Fruit fly (Drosophila melanogaster) whole organism, embryonic: Measurements from ENCODE around the gene Socs36E.

Experiments
- Aef1 ChIP-seq: fragments of 200-800 bp; sonication (Bioruptor generic); IDR thresholded peaks from 3 replicates; pipeline ENCODE4 v1.3.6; 2022; ENCODE audit warnings: missing biosample characterization, missing genetic modification characterization
- Antp ChIP-seq: fragments of 200-800 bp; sonication (Bioruptor generic); optimal IDR thresholded peaks from 3 replicates; lab custom pipeline; 2016; ENCODE audit warnings: missing biosample characterization, missing genetic modification characterization
- Atf3 ChIP-seq: fragments of 200-800 bp; sonication (Bioruptor generic); optimal IDR thresholded peaks from 3 replicates; lab custom pipeline; 2016; ENCODE audit warnings: missing biosample characterization, missing genetic modification characterization
- CG10267 ChIP-seq: fragments of 200-800 bp; sonication (Bioruptor generic); optimal IDR thresholded peaks from 2 replicates; lab custom pipeline; 2018; ENCODE audit warnings: missing biosample characterization, mild to moderate bottlenecking, missing genetic modification characterization, moderate library complexity
- CG11093 ChIP-seq: fragments of 200-800 bp; sonication (Bioruptor generic); IDR thresholded peaks from 3 replicates; pipeline ENCODE4 v1.3.6; 2022; ENCODE audit warnings: missing biosample characterization, missing genetic modification characterization
- CG11696 ChIP-seq: fragments of 200-800 bp; sonication (Bioruptor generic); IDR thresholded peaks from 2 replicates; pipeline ENCODE4 v1.3.6; 2022; ENCODE audit warnings: missing biosample characterization, missing genetic modification characterization
- CG12659 ChIP-seq: fragments of 200-800 bp; sonication (Bioruptor generic); optimal IDR thresholded peaks from 3 replicates; lab custom pipeline; 2017; ENCODE audit warnings: mild to moderate bottlenecking, missing biosample characterization, missing genetic modification reagents, missing genetic modification characterization
- CG13296 ChIP-seq: fragments of 200-800 bp; sonication (Bioruptor generic); optimal IDR thresholded peaks from 3 replicates; lab custom pipeline; 2018; ENCODE audit warnings: missing biosample characterization, mild to moderate bottlenecking, missing genetic modification characterization
- CG1603 ChIP-seq: fragments of 200-800 bp; sonication (Bioruptor generic); optimal IDR thresholded peaks from 2 replicates; lab custom pipeline; 2019; ENCODE audit warnings: missing biosample characterization, mild to moderate bottlenecking, missing genetic modification characterization, moderate library complexity
- CG2678 ChIP-seq: fragments of 200-800 bp; sonication (Bioruptor generic); optimal IDR thresholded peaks from 3 replicates; lab custom pipeline; 2019; ENCODE audit warnings: missing biosample characterization, mild to moderate bottlenecking, missing genetic modification characterization, moderate library complexity
- CG31365 ChIP-seq: fragments of 200-800 bp; sonication (Bioruptor generic); optimal IDR thresholded peaks from 2 replicates; lab custom pipeline; 2018; ENCODE audit warnings: missing biosample characterization, mild to moderate bottlenecking, missing genetic modification characterization
- CG31441 ChIP-seq: fragments of 200-800 bp; sonication (Bioruptor generic); IDR thresholded peaks from 2 replicates; pipeline ENCODE4 v1.3.6; 2022; ENCODE audit warnings: missing biosample characterization, missing genetic modification characterization
- CG33557 ChIP-seq: fragments of 200-800 bp; sonication (Bioruptor generic); optimal IDR thresholded peaks from 2 replicates; lab custom pipeline; 2019; ENCODE audit warnings: missing biosample characterization, mild to moderate bottlenecking, missing genetic modification characterization, moderate library complexity
- CG6254 ChIP-seq: fragments of 200-800 bp; sonication (Bioruptor generic); optimal IDR thresholded peaks from 3 replicates; lab custom pipeline; 2017; ENCODE audit warnings: mild to moderate bottlenecking, missing biosample characterization, missing genetic modification reagents, missing genetic modification characterization
- CG6689 ChIP-seq: fragments of 200-800 bp; sonication (Bioruptor generic); IDR thresholded peaks from 2 replicates; pipeline ENCODE4 v1.3.6; 2022; ENCODE audit warnings: missing biosample characterization, missing genetic modification characterization
- CG7372 ChIP-seq: fragments of 200-800 bp; sonication (Bioruptor generic); IDR thresholded peaks from 2 replicates; pipeline ENCODE4 v1.3.6; 2022; ENCODE audit warnings: missing biosample characterization, missing genetic modification characterization
- CG7839 ChIP-seq: fragments of 200-800 bp; sonication (Bioruptor generic); optimal IDR thresholded peaks from 3 replicates; lab custom pipeline; 2018; ENCODE audit warnings: missing biosample characterization, mild to moderate bottlenecking, missing genetic modification characterization, moderate library complexity
- D19A ChIP-seq: fragments of 200-800 bp; optimal IDR thresholded peaks from 3 replicates; lab custom pipeline; 2019; ENCODE audit warnings: missing biosample characterization, mild to moderate bottlenecking, missing genetic modification characterization, moderate library complexity
- Dip2 ChIP-seq: fragments of 200-800 bp; sonication (Bioruptor generic); IDR thresholded peaks from 2 replicates; pipeline ENCODE4 v1.3.6; 2022; ENCODE audit warnings: missing biosample characterization, missing genetic modification characterization
- Ets65A ChIP-seq: fragments of 200-800 bp; sonication (Bioruptor generic); peaks from one replicate; lab custom pipeline; 2016; ENCODE audit warnings: missing biosample characterization, missing genetic modification characterization
- HLHmδ ChIP-seq: fragments of 200-800 bp; sonication (Bioruptor generic); optimal IDR thresholded peaks from 2 replicates; lab custom pipeline; 2018; ENCODE audit warnings: missing biosample characterization, mild to moderate bottlenecking, missing genetic modification characterization, moderate library complexity
- Hmr ChIP-seq: fragments of 200-800 bp; sonication (Bioruptor generic); optimal IDR thresholded peaks from 3 replicates; lab custom pipeline; 2017; ENCODE audit warnings: mild to moderate bottlenecking, missing biosample characterization, missing genetic modification reagents, missing genetic modification characterization
- Hr51 ChIP-seq, 2 experiments: fragments of 200-800 bp; sonication (Bioruptor generic); optimal IDR thresholded peaks; 2 replicates in 1 of 2; 3 replicates in 1 of 2; lab custom pipeline; 2016 to 2018; ENCODE audit warnings: missing biosample characterization in 2 of 2, missing genetic modification characterization in 2 of 2, mild to moderate bottlenecking in 1 of 2, moderate library complexity in 1 of 2
- MTF-1 ChIP-seq: fragments of 200-800 bp; sonication (Bioruptor generic); optimal IDR thresholded peaks from 2 replicates; lab custom pipeline; 2018; ENCODE audit warnings: missing biosample characterization, mild to moderate bottlenecking, missing genetic modification characterization, borderline replicate concordance
- Nf-YC ChIP-seq: fragments of 200-800 bp; optimal IDR thresholded peaks from 3 replicates; lab custom pipeline; 2019; ENCODE audit warnings: missing biosample characterization, mild to moderate bottlenecking, missing genetic modification characterization, moderate library complexity
- Opbp ChIP-seq: fragments of 200-800 bp; sonication (Bioruptor generic); IDR thresholded peaks from 3 replicates; pipeline ENCODE4 v1.3.6; 2022; ENCODE audit warnings: missing biosample characterization, missing genetic modification characterization; ENCODE audit not compliant: partially characterized antibody
- Sox102F ChIP-seq: fragments of 200-800 bp; sonication (Bioruptor generic); optimal IDR thresholded peaks from 2 replicates; lab custom pipeline; 2018; ENCODE audit warnings: missing biosample characterization, mild to moderate bottlenecking, missing genetic modification characterization, moderate library complexity
- ato ChIP-seq: fragments of 200-800 bp; sonication (Bioruptor generic); IDR thresholded peaks from 2 replicates; pipeline ENCODE4 v1.3.6; 2022; ENCODE audit warnings: missing biosample characterization, missing genetic modification characterization; ENCODE audit not compliant: partially characterized antibody
- az2 ChIP-seq: fragments of 200-800 bp; sonication (Bioruptor generic); optimal IDR thresholded peaks from 3 replicates; lab custom pipeline; 2016; ENCODE audit warnings: missing biosample characterization, missing genetic modification characterization
- bsh ChIP-seq, 2 experiments: fragments of 200-800 bp; sonication (Bioruptor generic); optimal IDR thresholded peaks; 2 replicates each; lab custom pipeline; 2017 to 2018; ENCODE audit warnings: mild to moderate bottlenecking in 2 of 2, missing biosample characterization in 2 of 2, missing genetic modification characterization in 2 of 2, moderate library complexity in 1 of 2
- cas ChIP-seq: fragments of 200-800 bp; sonication (Bioruptor generic); IDR thresholded peaks from 2 replicates; pipeline ENCODE4 v1.3.6; 2022; ENCODE audit warnings: missing biosample characterization, missing genetic modification characterization
- cg ChIP-seq: fragments of 200-800 bp; sonication (Bioruptor generic); optimal IDR thresholded peaks from 3 replicates; lab custom pipeline; 2019; ENCODE audit warnings: missing biosample characterization, mild to moderate bottlenecking, missing genetic modification characterization, moderate library complexity
- chn ChIP-seq: fragments of 200-800 bp; sonication (Bioruptor generic); optimal IDR thresholded peaks from 2 replicates; lab custom pipeline; 2016; ENCODE audit warnings: missing biosample characterization, missing genetic modification characterization
- dmrt99B ChIP-seq: fragments of 200-800 bp; sonication (Bioruptor generic); optimal IDR thresholded peaks from 2 replicates; lab custom pipeline; 2018; ENCODE audit warnings: missing biosample characterization, mild to moderate bottlenecking, missing genetic modification characterization, moderate library complexity
- eyg ChIP-seq: fragments of 200-800 bp; sonication (Bioruptor generic); optimal IDR thresholded peaks from 3 replicates; lab custom pipeline; 2016; ENCODE audit warnings: missing biosample characterization, missing genetic modification characterization
- fd102C ChIP-seq: fragments of 200-800 bp; sonication (Bioruptor generic); optimal IDR thresholded peaks from 2 replicates; lab custom pipeline; 2018; ENCODE audit warnings: missing biosample characterization, mild to moderate bottlenecking, missing genetic modification characterization, moderate library complexity
- gfzf ChIP-seq: fragments of 200-800 bp; sonication (Bioruptor generic); optimal IDR thresholded peaks from 2 replicates; lab custom pipeline; 2016; ENCODE audit warnings: missing biosample characterization, mild to moderate bottlenecking, missing genetic modification characterization, moderate library complexity
- gsb-n ChIP-seq: fragments of 200-800 bp; sonication (Bioruptor generic); optimal IDR thresholded peaks from 3 replicates; lab custom pipeline; 2018; ENCODE audit warnings: missing biosample characterization, mild to moderate bottlenecking, missing genetic modification characterization
- lbe ChIP-seq: fragments of 200-800 bp; sonication (Bioruptor generic); optimal IDR thresholded peaks from 2 replicates; lab custom pipeline; 2016; ENCODE audit warnings: missing biosample characterization, mild to moderate bottlenecking, missing genetic modification characterization
- nom ChIP-seq: fragments of 200-800 bp; sonication (Bioruptor generic); optimal IDR thresholded peaks from 2 replicates; lab custom pipeline; 2017; ENCODE audit warnings: missing biosample characterization, missing genetic modification characterization, mild to moderate bottlenecking, moderate library complexity, missing genetic modification reagents
- oc ChIP-seq: fragments of 200-800 bp; sonication (Bioruptor generic); optimal IDR thresholded peaks from 2 replicates; lab custom pipeline; 2018; ENCODE audit warnings: missing biosample characterization, mild to moderate bottlenecking, missing genetic modification characterization, moderate library complexity
- sens ChIP-seq: fragments of 200-800 bp; sonication (Bioruptor generic); peaks from one replicate; lab custom pipeline; 2016; ENCODE audit warnings: missing biosample characterization, missing genetic modification characterization
- sens-2 ChIP-seq: fragments of 200-800 bp; sonication (Bioruptor generic); IDR thresholded peaks from 2 replicates; pipeline ENCODE4 v1.3.6; 2022; ENCODE audit warnings: missing biosample characterization, missing genetic modification characterization
- so ChIP-seq: fragments of 200-800 bp; sonication (Bioruptor generic); IDR thresholded peaks from 3 replicates; pipeline ENCODE4 v1.3.6; 2022; ENCODE audit warnings: missing biosample characterization, missing genetic modification characterization
- tio ChIP-seq: fragments of 200-800 bp; sonication (Bioruptor generic); optimal IDR thresholded peaks from 2 replicates; lab custom pipeline; 2017; ENCODE audit warnings: missing biosample characterization, missing genetic modification characterization, inconsistent platforms
- toy ChIP-seq: fragments of 200-800 bp; sonication (Bioruptor generic); IDR thresholded peaks from 2 replicates; pipeline ENCODE4 v1.3.6; 2022; ENCODE audit warnings: missing biosample characterization, missing genetic modification characterization
- trem ChIP-seq: fragments of 200-800 bp; optimal IDR thresholded peaks from 3 replicates; lab custom pipeline; 2019; ENCODE audit warnings: missing biosample characterization, mild to moderate bottlenecking, missing genetic modification characterization, moderate library complexity
- unc-4 ChIP-seq: fragments of 200-800 bp; sonication (Bioruptor generic); IDR thresholded peaks from 2 replicates; pipeline ENCODE4 v1.3.6; 2022; ENCODE audit warnings: missing biosample characterization, missing genetic modification characterization; ENCODE audit not compliant: partially characterized antibody
- vfl ChIP-seq: fragments of 200-800 bp; sonication (Bioruptor generic); optimal IDR thresholded peaks from 2 replicates; lab custom pipeline; 2016; ENCODE audit warnings: missing biosample characterization, missing genetic modification characterization
- zf30C ChIP-seq: fragments of 200-800 bp; sonication (Bioruptor generic); optimal IDR thresholded peaks from 3 replicates; lab custom pipeline; 2018; ENCODE audit warnings: missing biosample characterization, mild to moderate bottlenecking, missing genetic modification characterization

Socs36E gene

dm6 chr2L:18146618-18147099 lies 5.6 kb downstream of the Socs36E start:
- TF ChIP-seq trem (no peak), lbe (GFP tag; lab: Kevin White, UChicago) (peak; percentile 35), CG10267 (tag; lab: Kevin White, UChicago) (no peak), vfl (GFP tag; lab: Kevin White, UChicago) (peak; percentile 15), Hmr (GFP tag; lab: Kevin White, UChicago) (no peak), Atf3 (GFP tag; lab: Kevin White, UChicago) (no peak), Nf-YC (no peak), gsb-n (tag; lab: Kevin White, UChicago) (no peak), CG31441 (GFP tag; lab: Robert Waterston, UW) (no peak), CG33557 (no peak), D19A (peak; percentile 65), sens-2 (no peak), bsh (GFP tag; optimal IDR thresholded peaks at IDR 0.05; lab: Kevin White, UChicago) (peak in 1 of 2 experiments; percentile 60), CG7839 (no peak), Sox102F (GFP tag; lab: Kevin White, UChicago) (no peak), CG6254 (no peak), chn (GFP tag; lab: Kevin White, UChicago) (no peak), nom (GFP tag; lab: Kevin White, UChicago) (peak; percentile 35), sens (GFP tag; lab: Kevin White, UChicago) (peak; percentile 57), eyg (no peak), cas (GFP tag; lab: Robert Waterston, UW) (no peak), Aef1 (GFP tag; lab: Robert Waterston, UW) (no peak), tio (GFP tag; lab: Kevin White, UChicago) (no peak), gfzf (GFP tag; lab: Kevin White, UChicago) (no peak), unc-4 (GFP tag; lab: Robert Waterston, UW) (no peak), az2 (GFP tag; lab: Kevin White, UChicago) (no peak), CG11696 (GFP tag; lab: Robert Waterston, UW) (no peak), CG2678 (tag; lab: Kevin White, UChicago) (peak; percentile 1), Dip2 (GFP tag; lab: Robert Waterston, UW) (no peak), Opbp (GFP tag; lab: Robert Waterston, UW) (no peak), CG12659 (GFP tag; lab: Kevin White, UChicago) (no peak), so (GFP tag; lab: Robert Waterston, UW) (no peak), oc (tag; lab: Kevin White, UChicago) (no peak), CG7372 (GFP tag; lab: Robert Waterston, UW) (peak; percentile 59; the same call in 1 of the 2 replicates), CG1603 (tag; lab: Kevin White, UChicago) (no peak), CG31365 (no peak), cg (GFP tag; lab: Kevin White, UChicago) (no peak), zf30C (GFP tag; lab: Kevin White, UChicago) (no peak), toy (GFP tag; lab: Robert Waterston, UW) (no peak), ato (GFP tag; lab: Robert Waterston, UW) (no peak), Antp (GFP tag; lab: Kevin White, UChicago) (no peak), MTF-1 (no peak), CG13296 (GFP tag; lab: Kevin White, UChicago) (no peak), CG6689 (GFP tag; lab: Robert Waterston, UW) (no peak), CG11093 (no peak), dmrt99B (tag; lab: Kevin White, UChicago) (no peak), fd102C (GFP tag; lab: Kevin White, UChicago) (no peak), Hr51 (GFP tag; optimal IDR thresholded peaks at IDR 0.05; lab: Kevin White, UChicago) (no peak), HLHmδ (GFP tag; lab: Kevin White, UChicago) (no peak), Ets65A (GFP tag; lab: Kevin White, UChicago) (peak; percentile 27)
